Worm (Caenorhabditis elegans) whole organism, L4 larva: ENCODE results near the gene rei-1.
A peak's percentile ranks its signal among the peaks of the same experiment; 100 is the strongest.

Source experiments
- F10B5.3 ChIP-seq: sonication (generic microtip); optimal IDR thresholded peaks from 2 replicates; lab custom pipeline; 2016; ENCODE audit warnings: mild to moderate bottlenecking, missing genetic modification characterization, missing compliant biosample characterization
- F26F4.8 ChIP-seq: fragments of 200-800 bp; sonication (Bioruptor generic); conservative IDR thresholded peaks from 2 replicates; pipeline ENCODE4 v1.3.6; 2022; ENCODE audit warnings: missing genetic modification characterization, missing compliant biosample characterization
- R02D3.7 ChIP-seq: fragments of 150-350 bp; sonication (generic microtip); optimal IDR thresholded peaks from 3 replicates; lab custom pipeline; 2014; ENCODE audit warnings: missing biosample characterization, missing genetic modification characterization
- Y75B8A.6 ChIP-seq: fragments of 200-800 bp; sonication (Bioruptor generic); IDR thresholded peaks from 2 replicates; pipeline ENCODE4 v1.3.6; 2022; ENCODE audit warnings: missing genetic modification reagents, missing genetic modification characterization, missing compliant biosample characterization
- ZK337.2 ChIP-seq: fragments of 200-800 bp; sonication (Bioruptor generic); IDR thresholded peaks from 2 replicates; pipeline ENCODE4 v1.3.6; 2022; ENCODE audit warnings: missing genetic modification reagents, missing genetic modification characterization, missing compliant biosample characterization
- aly-2 ChIP-seq: sonication (generic microtip); optimal IDR thresholded peaks from 2 replicates; lab custom pipeline; 2018; ENCODE audit warnings: missing biosample characterization, missing genetic modification characterization
- arid-1 ChIP-seq: fragments of 200-800 bp; sonication (Bioruptor generic); conservative IDR thresholded peaks from 2 replicates; pipeline ENCODE4 v1.3.6; 2022; ENCODE audit warnings: missing genetic modification reagents, missing genetic modification characterization, missing compliant biosample characterization
- ceh-32 ChIP-seq: sonication (generic microtip); optimal IDR thresholded peaks from 2 replicates; lab custom pipeline; 2016; ENCODE audit warnings: mild to moderate bottlenecking, missing genetic modification characterization, missing compliant biosample characterization; ENCODE audit not compliant: poor library complexity
- ceh-62 ChIP-seq: sonication (generic microtip); optimal IDR thresholded peaks from 2 replicates; lab custom pipeline; 2017; ENCODE audit warnings: missing biosample characterization, missing genetic modification characterization
- daf-16 ChIP-seq, 3 experiments: sonication (generic microtip); optimal IDR thresholded peaks; 2 replicates each; lab custom pipeline; 2016 to 2017; ENCODE audit warnings: missing genetic modification characterization in 3 of 3, missing genetic modification reagents in 3 of 3, mild to moderate bottlenecking in 2 of 3, missing compliant biosample characterization in 2 of 3, missing biosample characterization in 1 of 3, moderate library complexity in 1 of 3
- daf-19 ChIP-seq: fragments of 200-800 bp; sonication (Bioruptor generic); conservative IDR thresholded peaks from 2 replicates; pipeline ENCODE4 v1.3.6; 2022; ENCODE audit warnings: missing genetic modification characterization, missing compliant biosample characterization
- dmd-6 ChIP-seq: fragments of 200-800 bp; sonication (Bioruptor generic); IDR thresholded peaks from 2 replicates; pipeline ENCODE4 v1.3.6; 2022; ENCODE audit warnings: missing genetic modification reagents, missing genetic modification characterization, missing compliant biosample characterization
- dve-1 ChIP-seq: sonication (generic microtip); optimal IDR thresholded peaks from 2 replicates; lab custom pipeline; 2017; ENCODE audit warnings: antibody characterized with exemption, mild to moderate bottlenecking, missing genetic modification characterization, missing compliant biosample characterization; ENCODE audit not compliant: insufficient read depth
- gei-8 ChIP-seq: fragments of 200-800 bp; sonication (Bioruptor generic); optimal IDR thresholded peaks from 2 replicates; lab custom pipeline; 2018; ENCODE audit warnings: mild to moderate bottlenecking, missing genetic modification characterization, missing compliant biosample characterization
- hif-1 ChIP-seq, 2 experiments: sonication (generic microtip); optimal IDR thresholded peaks; 2 replicates each; lab custom pipeline; 2016 to 2017; ENCODE audit warnings: missing compliant biosample characterization in 2 of 2, missing genetic modification characterization in 2 of 2, missing genetic modification reagents in 2 of 2, missing genotype in 2 of 2, mild to moderate bottlenecking in 1 of 2
- hlh-11 ChIP-seq: fragments of 200-800 bp; sonication (Bioruptor generic); optimal IDR thresholded peaks from 2 replicates; lab custom pipeline; 2018; ENCODE audit warnings: mild to moderate bottlenecking, missing genetic modification characterization, missing compliant biosample characterization
- hlh-30 ChIP-seq: sonication (generic microtip); optimal IDR thresholded peaks from 2 replicates; lab custom pipeline; 2017; ENCODE audit warnings: antibody characterized with exemption, mild to moderate bottlenecking, missing genetic modification characterization, missing compliant biosample characterization; ENCODE audit not compliant: insufficient read depth
- hmg-1.1 ChIP-seq: fragments of 200-800 bp; sonication (Bioruptor generic); IDR thresholded peaks from 2 replicates; pipeline ENCODE4 v1.3.6; 2022; ENCODE audit warnings: missing genetic modification reagents, missing genetic modification characterization, missing compliant biosample characterization
- jun-1 ChIP-seq: fragments of 150-350 bp; optimal IDR thresholded peaks from 2 replicates; lab custom pipeline; 2014; ENCODE audit warnings: missing biosample characterization, missing genetic modification reagents, missing genetic modification characterization
- lim-7 ChIP-seq: fragments of 200-800 bp; sonication (Bioruptor generic); IDR thresholded peaks from 2 replicates; pipeline ENCODE4 v1.3.6; 2022; ENCODE audit warnings: missing genetic modification characterization, missing compliant biosample characterization
- lin-13 ChIP-seq: fragments of 150-350 bp; optimal IDR thresholded peaks from 2 replicates; lab custom pipeline; 2014; ENCODE audit warnings: missing biosample characterization, missing genetic modification reagents, missing genetic modification characterization
- lin-15B ChIP-seq: fragments of 150-350 bp; sonication (generic microtip); optimal IDR thresholded peaks from 3 replicates; lab custom pipeline; 2014; ENCODE audit warnings: missing biosample characterization, missing genetic modification characterization
- lin-29 ChIP-seq: fragments of 200-800 bp; sonication (Bioruptor generic); IDR thresholded peaks from 2 replicates; pipeline ENCODE4 v1.3.6; 2022; ENCODE audit warnings: missing genetic modification reagents, missing genetic modification characterization, missing compliant biosample characterization
- lin-39 ChIP-seq: fragments of 150-350 bp; optimal IDR thresholded peaks from 2 replicates; lab custom pipeline; 2014; ENCODE audit warnings: missing biosample characterization, missing genetic modification reagents, missing genetic modification characterization
- lir-3 ChIP-seq: sonication (generic microtip); optimal IDR thresholded peaks from 2 replicates; lab custom pipeline; 2016; ENCODE audit warnings: mild to moderate bottlenecking, missing genetic modification characterization, missing compliant biosample characterization
- lsy-2 ChIP-seq, 2 experiments: fragments of 150-350 bp in 1 of 2; sonication (generic microtip) in 1 of 2; optimal IDR thresholded peaks; 2 replicates each; lab custom pipeline; 2014 to 2017; ENCODE audit warnings: missing biosample characterization in 2 of 2, missing genetic modification characterization in 2 of 2
- mdl-1 ChIP-seq, 2 experiments: fragments of 150-350 bp in 1 of 2; sonication (generic microtip) in 1 of 2; optimal IDR thresholded peaks; 2 replicates each; lab custom pipeline; 2014 to 2017; ENCODE audit warnings: missing biosample characterization in 2 of 2, missing genetic modification characterization in 2 of 2
- mdt-29 ChIP-seq: fragments of 200-800 bp; sonication (Bioruptor generic); IDR thresholded peaks from 2 replicates; pipeline ENCODE4 v1.3.6; 2022; ENCODE audit warnings: missing genetic modification reagents, missing genetic modification characterization, missing compliant biosample characterization
- mep-1 ChIP-seq: fragments of 150-350 bp; sonication (generic microtip); optimal IDR thresholded peaks from 3 replicates; lab custom pipeline; 2014; ENCODE audit warnings: missing biosample characterization, missing genetic modification characterization
- mxl-3 ChIP-seq: fragments of 200-800 bp; sonication (Bioruptor generic); optimal IDR thresholded peaks from 2 replicates; lab custom pipeline; 2018; ENCODE audit warnings: mild to moderate bottlenecking, missing genetic modification characterization, missing compliant biosample characterization
- nhr-28 ChIP-seq: fragments of 150-350 bp; optimal IDR thresholded peaks from 2 replicates; lab custom pipeline; 2014; ENCODE audit warnings: missing biosample characterization, missing genetic modification characterization
- nhr-6 ChIP-seq: fragments of 150-350 bp; optimal IDR thresholded peaks from 2 replicates; lab custom pipeline; 2014; ENCODE audit warnings: missing biosample characterization, missing genetic modification characterization
- php-3 ChIP-seq: fragments of 200-800 bp; sonication (Bioruptor generic); IDR thresholded peaks from 2 replicates; pipeline ENCODE4 v1.3.6; 2022; ENCODE audit warnings: missing genetic modification reagents, missing genetic modification characterization, missing compliant biosample characterization
- pqm-1 ChIP-seq: sonication (generic microtip); optimal IDR thresholded peaks from 2 replicates; lab custom pipeline; 2017; ENCODE audit warnings: missing biosample characterization, missing genetic modification characterization
- rbr-2 ChIP-seq: sonication (generic microtip); optimal IDR thresholded peaks from 2 replicates; lab custom pipeline; 2016; ENCODE audit warnings: missing genotype, missing genetic modification characterization, missing compliant biosample characterization
- skn-1 ChIP-seq: fragments of 150-350 bp; optimal IDR thresholded peaks from 2 replicates; lab custom pipeline; 2014; ENCODE audit warnings: missing biosample characterization, missing genetic modification characterization
- spr-1 ChIP-seq: sonication (generic microtip); optimal IDR thresholded peaks from 2 replicates; lab custom pipeline; 2016; ENCODE audit warnings: mild to moderate bottlenecking, missing genetic modification characterization, missing compliant biosample characterization
- spr-3 ChIP-seq: fragments of 200-800 bp; sonication (Bioruptor generic); optimal IDR thresholded peaks from 2 replicates; lab custom pipeline; 2018; ENCODE audit warnings: mild to moderate bottlenecking, missing genetic modification characterization, missing compliant biosample characterization
- unc-62 ChIP-seq, 3 experiments: fragments of 150-350 bp in 1 of 3; sonication (generic microtip); optimal IDR thresholded peaks in 2 of 3; peaks in 1 of 3; 1 replicate in 1 of 3; 2 replicates in 2 of 3; lab custom pipeline; 2014 to 2017; ENCODE audit warnings: missing biosample characterization in 3 of 3, missing genetic modification characterization in 3 of 3, missing genetic modification reagents in 3 of 3, missing genotype in 1 of 3
- vab-7 ChIP-seq: fragments of 200-800 bp; sonication (Bioruptor generic); IDR thresholded peaks from 2 replicates; pipeline ENCODE4 v1.3.6; 2022; ENCODE audit warnings: missing genetic modification reagents, missing genetic modification characterization, missing compliant biosample characterization
- zfp-2 ChIP-seq: sonication (generic microtip); optimal IDR thresholded peaks from 2 replicates; lab custom pipeline; 2016; ENCODE audit warnings: mild to moderate bottlenecking, missing genetic modification characterization, missing compliant biosample characterization
- zip-11 ChIP-seq: fragments of 200-800 bp; sonication (Bioruptor generic); IDR thresholded peaks from 2 replicates; pipeline ENCODE4 v1.3.6; 2022; ENCODE audit warnings: missing genetic modification characterization, missing compliant biosample characterization
- zip-2 ChIP-seq: fragments of 150-350 bp; optimal IDR thresholded peaks from 2 replicates; lab custom pipeline; 2014; ENCODE audit warnings: missing biosample characterization, missing genetic modification characterization
- ztf-11 ChIP-seq: fragments of 150-350 bp; optimal IDR thresholded peaks from 2 replicates; lab custom pipeline; 2014; ENCODE audit warnings: missing biosample characterization, missing genetic modification characterization
- ztf-7 ChIP-seq: fragments of 150-350 bp; optimal IDR thresholded peaks from 2 replicates; lab custom pipeline; 2014; ENCODE audit warnings: missing biosample characterization, missing genetic modification characterization

Gene rei-1

ce11 chrIII:4090773-4091172, 7.2 kb downstream of the rei-1 start, which contains the start of gene C03C10.2:
C03C10.2 (plus strand) TSS chrIII:4091073.
- TF ChIP-seq R02D3.7 (tag; lab: Kevin White, UChicago) (no peak), F26F4.8 (no peak), mxl-3 (GFP tag; lab: Kevin White, UChicago) (no peak), ceh-32 (no peak), lin-29 (GFP tag; lab: Robert Waterston, UW) (no peak), lsy-2 (tag; optimal IDR thresholded peaks at IDR 0.05; lab: Kevin White, UChicago) (no peak), F10B5.3 (tag; lab: Kevin White, UChicago) (no peak), daf-19 (GFP tag; lab: Robert Waterston, UW) (no peak), hlh-11 (tag; lab: Kevin White, UChicago) (no peak), hmg-1.1 (GFP tag; lab: Robert Waterston, UW) (no peak), ceh-62 (tag; lab: Kevin White, UChicago) (no peak), Y75B8A.6 (GFP tag; lab: Robert Waterston, UW) (no peak), gei-8 (GFP tag; lab: Kevin White, UChicago) (no peak), aly-2 (tag; lab: Kevin White, UChicago) (no peak), lin-39 (tag; lab: Kevin White, UChicago) (no peak), lin-15B (tag; lab: Kevin White, UChicago) (no peak), unc-62 (GFP tag; optimal IDR thresholded peaks at IDR 0.05 in 1 of 2; lab: Kevin White, UChicago) (no peak), unc-62 (tag; optimal IDR thresholded peaks at IDR 0.05; lab: Kevin White, UChicago) (no peak)

- TF ChIP-seq dve-1 (peak; percentile 54), dmd-6 (GFP tag; lab: Robert Waterston, UW) (peak; percentile 26; the same call in 1 of the 2 replicates), hif-1 (tag; optimal IDR thresholded peaks at IDR 0.05; lab: Kevin White, UChicago) (peak in 1 of 2 experiments; percentile 9), F26F4.8 (no peak), lin-29 (GFP tag; lab: Robert Waterston, UW) (no peak), nhr-28 (tag; lab: Kevin White, UChicago) (peak; percentile 39), vab-7 (no peak), jun-1 (tag; lab: Kevin White, UChicago) (no peak), arid-1 (GFP tag; lab: Robert Waterston, UW) (no peak), mep-1 (tag; lab: Kevin White, UChicago) (peak; percentile 17), hlh-30 (tag; lab: Kevin White, UChicago) (peak; percentile 35), ZK337.2 (GFP tag; lab: Robert Waterston, UW) (no peak), ztf-11 (no peak), php-3 (GFP tag; lab: Robert Waterston, UW) (0 out of 2 replicates have a peak, but pooled peaks have one; percentile 17), mdl-1 (tag; optimal IDR thresholded peaks at IDR 0.05; lab: Kevin White, UChicago) (no peak), daf-16 (GFP tag; optimal IDR thresholded peaks at IDR 0.05; lab: Kevin White, UChicago) (no peak), daf-16 (tag; optimal IDR thresholded peaks at IDR 0.05; lab: Kevin White, UChicago) (peak; percentile 62), zfp-2 (tag; lab: Kevin White, UChicago) (no peak), ztf-7 (tag; lab: Kevin White, UChicago) (no peak), rbr-2 (tag; lab: Kevin White, UChicago) (peak; percentile 11), hlh-11 (tag; lab: Kevin White, UChicago) (peak; percentile 25), pqm-1 (peak; percentile 36), lsy-2 (tag; optimal IDR thresholded peaks at IDR 0.05; lab: Kevin White, UChicago) (peak in 1 of 2 experiments; percentile 69)
- TF ChIP-seq, all 104 proteins: peak for 12
These were observed 9.6 kb downstream of the rei-1 start for ce11 chrIII:4088338-4088918.

- TF ChIP-seq zip-11 (GFP tag; lab: Robert Waterston, UW) (no peak), lin-13 (peak; percentile 56), spr-1 (no peak), arid-1 (GFP tag; lab: Robert Waterston, UW) (no peak), spr-3 (GFP tag; lab: Kevin White, UChicago) (no peak), zip-2 (tag; lab: Kevin White, UChicago) (no peak), Y75B8A.6 (GFP tag; lab: Robert Waterston, UW) (no peak), nhr-6 (peak; percentile 76), lin-15B (tag; lab: Kevin White, UChicago) (peak; percentile 16), mxl-3 (GFP tag; lab: Kevin White, UChicago) (peak; percentile 29), lir-3 (tag; lab: Kevin White, UChicago) (no peak), skn-1 (tag; lab: Kevin White, UChicago) (no peak), mdt-29 (0 out of 2 replicates have a peak, but pooled peaks have one; percentile 15), lsy-2 (tag; optimal IDR thresholded peaks at IDR 0.05; lab: Kevin White, UChicago) (peak in 1 of 2 experiments; percentile 89), daf-16 (GFP tag; optimal IDR thresholded peaks at IDR 0.05; lab: Kevin White, UChicago) (no peak), daf-16 (tag; optimal IDR thresholded peaks at IDR 0.05; lab: Kevin White, UChicago) (peak; percentile 47), jun-1 (tag; lab: Kevin White, UChicago) (no peak), lim-7 (no peak)
These were observed 10.4 kb downstream of the rei-1 start for ce11 chrIII:4087565-4087964.
